Fruit fly (Drosophila melanogaster) whole organism, adult: ENCODE results near the gene sog.

Experiments
- CG11617 ChIP-seq: fragments of 200-800 bp; sonication (Bioruptor generic); optimal IDR thresholded peaks from 2 replicates; lab custom pipeline; 2017; ENCODE audit warnings: mild to moderate bottlenecking, missing biosample characterization, missing genetic modification reagents, missing genetic modification characterization
- CG12768 ChIP-seq: fragments of 200-800 bp; sonication (Bioruptor generic); optimal IDR thresholded peaks from 2 replicates; lab custom pipeline; 2017; ENCODE audit warnings: missing biosample characterization, missing genetic modification characterization, mild to moderate bottlenecking, moderate library complexity, missing genetic modification reagents
- CG14711 ChIP-seq: fragments of 200-800 bp; sonication (Bioruptor generic); optimal IDR thresholded peaks from 2 replicates; lab custom pipeline; 2018; ENCODE audit warnings: missing biosample characterization, mild to moderate bottlenecking, missing genetic modification characterization, moderate library complexity
- CG1620 ChIP-seq: fragments of 200-800 bp; sonication (Bioruptor generic); optimal IDR thresholded peaks from 2 replicates; lab custom pipeline; 2016; ENCODE audit warnings: missing biosample characterization, missing genetic modification characterization
- CG5204 ChIP-seq: fragments of 200-800 bp; sonication (Bioruptor generic); optimal IDR thresholded peaks from 2 replicates; lab custom pipeline; 2016; ENCODE audit warnings: missing biosample characterization, missing genetic modification characterization
- CG7045 ChIP-seq: fragments of 200-800 bp; sonication (Bioruptor generic); optimal IDR thresholded peaks from 2 replicates; lab custom pipeline; 2017; ENCODE audit warnings: missing biosample characterization, mild to moderate bottlenecking, missing genetic modification characterization
- Hr96 ChIP-seq: fragments of 200-800 bp; sonication (Bioruptor generic); optimal IDR thresholded peaks from 2 replicates; lab custom pipeline; 2016; ENCODE audit warnings: missing biosample characterization, missing genetic modification characterization
- cic ChIP-seq: fragments of 200-800 bp; sonication (Bioruptor generic); optimal IDR thresholded peaks from 2 replicates; lab custom pipeline; 2017; ENCODE audit warnings: missing biosample characterization, mild to moderate bottlenecking, missing genetic modification characterization, moderate library complexity
- kay ChIP-seq: fragments of 200-800 bp; sonication (Bioruptor generic); peaks from one replicate; lab custom pipeline; 2016; ENCODE audit warnings: missing biosample characterization, missing genetic modification characterization, borderline replicate concordance
- ovo ChIP-seq: fragments of 200-800 bp; sonication (Bioruptor generic); optimal IDR thresholded peaks from 2 replicates; lab custom pipeline; 2016; ENCODE audit warnings: missing biosample characterization, missing genetic modification characterization
- pad ChIP-seq: fragments of 200-800 bp; sonication (Bioruptor generic); optimal IDR thresholded peaks from 3 replicates; lab custom pipeline; 2017; ENCODE audit warnings: missing biosample characterization, missing genetic modification characterization, mild to moderate bottlenecking, moderate library complexity, missing genetic modification reagents
- tj ChIP-seq: fragments of 200-800 bp; sonication (Bioruptor generic); optimal IDR thresholded peaks from 3 replicates; lab custom pipeline; 2017; ENCODE audit warnings: missing biosample characterization, mild to moderate bottlenecking, missing genetic modification characterization, moderate library complexity
- toe ChIP-seq: fragments of 200-800 bp; sonication (Bioruptor generic); optimal IDR thresholded peaks from 2 replicates; lab custom pipeline; 2016; ENCODE audit warnings: missing biosample characterization, missing genetic modification characterization

- TF ChIP-seq CG5204 (GFP tag; lab: Kevin White, UChicago) (no peak), cic (GFP tag; lab: Kevin White, UChicago) (no peak), pad (no peak), CG12768 (GFP tag; lab: Kevin White, UChicago) (no peak), toe (GFP tag; lab: Kevin White, UChicago) (no peak), CG1620 (no peak), ovo (GFP tag; lab: Kevin White, UChicago) (no peak), CG11617 (GFP tag; lab: Kevin White, UChicago) (no peak), kay (GFP tag; lab: Kevin White, UChicago) (no peak), CG7045 (GFP tag; lab: Kevin White, UChicago) (no peak), tj (no peak), Hr96 (GFP tag; lab: Kevin White, UChicago) (no peak), CG14711 (tag; lab: Kevin White, UChicago) (no peak)
These were observed 18.3 kb upstream of the sog start for dm6 chrX:15651559-15651958.
